Worm (Caenorhabditis elegans): Measurements from ENCODE around the gene cpsf-1.

DNA sequence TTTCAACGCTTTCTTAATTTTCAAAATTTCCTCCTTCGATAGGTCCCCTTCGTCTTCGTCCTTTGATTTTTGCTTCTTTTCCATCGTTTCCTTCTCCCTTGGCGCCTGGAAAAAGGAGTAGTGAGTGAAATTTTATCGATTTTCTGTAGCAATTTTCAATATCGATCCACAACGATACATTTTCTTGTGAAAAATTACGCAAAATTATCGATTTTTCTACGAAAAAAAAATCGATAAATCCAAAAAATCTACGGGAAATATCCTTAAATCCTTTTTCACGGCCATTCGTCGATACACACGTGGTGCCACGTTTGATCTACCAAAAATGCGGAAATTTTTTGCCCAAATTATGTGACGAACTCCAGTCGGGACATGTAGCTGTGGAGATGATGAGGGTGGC, 61.7 kb downstream of the cpsf-1 start:
- TF ChIP-seq ZK546.5 (tag; optimal IDR thresholded peaks at IDR 0.05) (no peak), unc-62 (GFP tag; optimal IDR thresholded peaks at IDR 0.05) (no peak)

Measured in whole organism, L3 larva.